Fruit fly (Drosophila melanogaster): ENCODE results near the gene CG7567.

The CG7567 gene

dm6 chr3R:29566997-29567670 lies 20.8 kb downstream of the CG7567 start (continued):
- TF ChIP-seq CG11696 (GFP tag; IDR thresholded peaks at IDR 0.05) = 0 out of 2 replicates have a peak, but pooled peaks have one; percentile 26
- TF ChIP-seq BtbVII (GFP tag; optimal IDR thresholded peaks at IDR 0.05) = no peak
- peak; percentile 35 for TF ChIP-seq org-1 (GFP tag; optimal IDR thresholded peaks at IDR 0.05)
- no peak for TF ChIP-seq CG9876 (GFP tag; optimal IDR thresholded peaks at IDR 0.05)
- no peak for TF ChIP-seq dati (GFP tag; IDR thresholded peaks at IDR 0.05)
- no peak for TF ChIP-seq NC2α (GFP tag; optimal IDR thresholded peaks at IDR 0.05)
- TF ChIP-seq Gsc (GFP tag; IDR thresholded peaks at IDR 0.05) = peak; percentile 51
- peak; percentile 22 for TF ChIP-seq ac (GFP tag; optimal IDR thresholded peaks at IDR 0.05)
- no peak for TF ChIP-seq HLH4C (GFP tag; IDR thresholded peaks at IDR 0.05; ENCODE audit: partially characterized antibody)
- TF ChIP-seq HLH54F (GFP tag; optimal IDR thresholded peaks at IDR 0.05) = no peak
- TF ChIP-seq sens (GFP tag) = peak; percentile 95
- TF ChIP-seq sna (GFP tag; IDR thresholded peaks at IDR 0.05; ENCODE audit: partially characterized antibody) = no peak
- peak; percentile 44; the same call in 1 of the 3 replicates for TF ChIP-seq ase (GFP tag; IDR thresholded peaks at IDR 0.05)
- no peak for TF ChIP-seq Hmr (GFP tag; optimal IDR thresholded peaks at IDR 0.05)
- peak; percentile 62 for TF ChIP-seq tin (GFP tag; optimal IDR thresholded peaks at IDR 0.05)
- peak; percentile 20 for TF ChIP-seq en (GFP tag; optimal IDR thresholded peaks at IDR 0.05)
- no peak for TF ChIP-seq CG11398 (GFP tag; optimal IDR thresholded peaks at IDR 0.05)
- TF ChIP-seq gcm2 (GFP tag; optimal IDR thresholded peaks at IDR 0.05) = no peak
- no peak for TF ChIP-seq CG10147 (GFP tag; optimal IDR thresholded peaks at IDR 0.05)
- TF ChIP-seq CG31224 (GFP tag; IDR thresholded peaks at IDR 0.05) = peak; percentile 17; the same call in 1 of the 2 replicates
- TF ChIP-seq CG7271 (tag; optimal IDR thresholded peaks at IDR 0.05) = peak; percentile 44
- peak; percentile 59 for TF ChIP-seq pnt (GFP tag; optimal IDR thresholded peaks at IDR 0.05)
- no peak for TF ChIP-seq fd64A (GFP tag; optimal IDR thresholded peaks at IDR 0.05)
- TF ChIP-seq usp (GFP tag; optimal IDR thresholded peaks at IDR 0.05) = no peak
- TF ChIP-seq hbn (GFP tag; IDR thresholded peaks at IDR 0.05; ENCODE audit: partially characterized antibody) = no peak
- TF ChIP-seq Sox102F (GFP tag; optimal IDR thresholded peaks at IDR 0.05) = peak; percentile 68
- no peak for TF ChIP-seq tna (GFP tag; IDR thresholded peaks at IDR 0.05; ENCODE audit: partially characterized antibody)
- TF ChIP-seq CG16813 (GFP tag; IDR thresholded peaks at IDR 0.05; ENCODE audit: partially characterized antibody) = no peak
- peak; percentile 18 for TF ChIP-seq trh (GFP tag; optimal IDR thresholded peaks at IDR 0.05)
- TF ChIP-seq gsb (GFP tag; IDR thresholded peaks at IDR 0.05) = 0 out of 2 replicates have a peak, but pooled peaks have one; percentile 29
- no peak for TF ChIP-seq Dip2 (GFP tag; IDR thresholded peaks at IDR 0.05)
- TF ChIP-seq az2 (GFP tag; optimal IDR thresholded peaks at IDR 0.05) = peak; percentile 72
- TF ChIP-seq CG8359 (GFP tag; optimal IDR thresholded peaks at IDR 0.05; ENCODE audit: borderline replicate concordance) = peak; percentile 44
- no peak for TF ChIP-seq CG3281 (GFP tag; optimal IDR thresholded peaks at IDR 0.05)
- no peak for TF ChIP-seq Kr (GFP tag; optimal IDR thresholded peaks at IDR 0.05)
- peak; percentile 32; the same call in 1 of the 2 replicates for TF ChIP-seq CG5953 (GFP tag; IDR thresholded peaks at IDR 0.05)
- TF ChIP-seq dimm (GFP tag; IDR thresholded peaks at IDR 0.05) = peak; percentile 71
- TF ChIP-seq CG1792 (GFP tag; optimal IDR thresholded peaks at IDR 0.05) = peak; percentile 9
- TF ChIP-seq fu2 (GFP tag; optimal IDR thresholded peaks at IDR 0.05) = no peak
- TF ChIP-seq z (GFP tag; IDR thresholded peaks at IDR 0.05) = no peak
- peak; percentile 57 to 61 for TF ChIP-seq Pdp1 (GFP tag; optimal IDR thresholded peaks at IDR 0.05)
- peak; percentile 10 for TF ChIP-seq Bdp1 (GFP tag; optimal IDR thresholded peaks at IDR 0.05)
- no peak for TF ChIP-seq Hand (GFP tag; optimal IDR thresholded peaks at IDR 0.05)
- no peak for TF ChIP-seq Hr39 (optimal IDR thresholded peaks at IDR 0.05)
- peak; percentile 37 for TF ChIP-seq Meics (GFP tag; optimal IDR thresholded peaks at IDR 0.05)
- no peak for TF ChIP-seq Deaf1 (tag; optimal IDR thresholded peaks at IDR 0.05)
- no peak for TF ChIP-seq Fer1 (GFP tag; optimal IDR thresholded peaks at IDR 0.05)
- TF ChIP-seq CG7745 (tag; optimal IDR thresholded peaks at IDR 0.05) = no peak
- TF ChIP-seq nmo (GFP tag; optimal IDR thresholded peaks at IDR 0.05) = peak; percentile 72
- TF ChIP-seq Mes4 (GFP tag; optimal IDR thresholded peaks at IDR 0.05) = peak; percentile 48
